Fruit fly (Drosophila melanogaster) whole organism: ENCODE measurements around the gene puc.

Experiments
- Dll ChIP-seq: fragments of >200 bp; optimal IDR thresholded peaks from 2 replicates; lab custom pipeline; 2017
- psq ChIP-seq: fragments of >200 bp; optimal IDR thresholded peaks from 2 replicates; lab custom pipeline; 2017
- usp ChIP-seq: fragments of >200 bp; optimal IDR thresholded peaks from 2 replicates; lab custom pipeline; 2017; ENCODE audit warnings: missing biosample characterization, missing genetic modification characterization, mixed read lengths

dm6 chr3R:8110951-8111350 is 5.8 kb downstream of the puc start:
- TF ChIP-seq usp (GFP tag; lab: Kevin White, UChicago): no peak
- TF ChIP-seq Dll: no peak
- TF ChIP-seq psq: no peak
